Worm (Caenorhabditis elegans): ENCODE results near the gene Y57E12AL.1.

ce11 chrV:7022981-7023380 is 37.3 kb upstream of the Y57E12AL.1 start:
- TF ChIP-seq skn-1 (tag; optimal IDR thresholded peaks at IDR 0.05) (no peak), ztf-11 (tag; optimal IDR thresholded peaks at IDR 0.05) (no peak), vab-7 (GFP tag; IDR thresholded peaks at IDR 0.05) (no peak), unc-62 (GFP tag; optimal IDR thresholded peaks at IDR 0.05 in 1 of 2) (no peak), unc-62 (tag; optimal IDR thresholded peaks at IDR 0.05) (no peak), Y48G9A.11 (GFP tag; IDR thresholded peaks at IDR 0.05) (no peak), egl-27 (tag; optimal IDR thresholded peaks at IDR 0.05) (no peak), lin-39 (tag; optimal IDR thresholded peaks at IDR 0.05) (no peak), cey-2 (tag; optimal IDR thresholded peaks at IDR 0.05; ENCODE audit: borderline replicate concordance, insufficient read depth) (no peak), ama-1 (optimal IDR thresholded peaks at IDR 0.05) (no peak)

All from whole organism, L4 larva.